Worm (Caenorhabditis elegans) whole organism, L4/young adult: Measurements from ENCODE around the gene M03D4.3.

Experiments used
- W03F9.2 ChIP-seq: fragments of 150-350 bp; optimal IDR thresholded peaks from 2 replicates; lab custom pipeline; 2014; ENCODE audit warnings: missing biosample characterization, missing genetic modification characterization
- dao-5 ChIP-seq: sonication (generic microtip); optimal IDR thresholded peaks from 2 replicates; lab custom pipeline; 2016; ENCODE audit warnings: missing genotype, missing genetic modification characterization, moderate library complexity, missing compliant biosample characterization
- him-1 ChIP-seq: sonication (generic microtip); optimal IDR thresholded peaks from 2 replicates; lab custom pipeline; 2016; ENCODE audit warnings: missing genotype, missing genetic modification reagents, missing genetic modification characterization, missing compliant biosample characterization

ce11 chrIV:6060912-6061311 is 51.3 kb downstream of the M03D4.3 start:
- TF ChIP-seq him-1 (peak; percentile 53), W03F9.2 (tag; lab: Kevin White, UChicago) (no peak), dao-5 (tag; lab: Kevin White, UChicago) (no peak)
